Fruit fly (Drosophila melanogaster) whole organism, pupa: Measurements from ENCODE around the gene CG12538.

ENCODE experiments used
- CG10348 ChIP-seq: fragments of 200-800 bp; sonication (Bioruptor generic); IDR thresholded peaks from 2 replicates; pipeline ENCODE4 v1.3.6; 2022; ENCODE audit warnings: missing biosample characterization, missing genetic modification characterization
- CG12605 ChIP-seq: fragments of 200-800 bp; sonication (Bioruptor generic); IDR thresholded peaks from 2 replicates; pipeline ENCODE4 v1.3.6; 2022; ENCODE audit warnings: missing biosample characterization, missing genetic modification characterization
- CG13204 ChIP-seq: fragments of 200-800 bp; sonication (Bioruptor generic); optimal IDR thresholded peaks from 2 replicates; lab custom pipeline; 2018; ENCODE audit warnings: missing biosample characterization, mild to moderate bottlenecking, missing genetic modification characterization, moderate library complexity
- CG14655 ChIP-seq: fragments of 200-800 bp; sonication (Bioruptor generic); optimal IDR thresholded peaks from 3 replicates; lab custom pipeline; 2017; ENCODE audit warnings: mild to moderate bottlenecking, missing biosample characterization, missing genetic modification reagents, missing genetic modification characterization
- CG15710 ChIP-seq: fragments of 200-800 bp; sonication (Bioruptor generic); optimal IDR thresholded peaks from 2 replicates; lab custom pipeline; 2018; ENCODE audit warnings: missing biosample characterization, mild to moderate bottlenecking, missing genetic modification characterization, moderate library complexity
- CG17806 ChIP-seq: fragments of 200-800 bp; sonication (Bioruptor generic); optimal IDR thresholded peaks from 2 replicates; lab custom pipeline; 2018; ENCODE audit warnings: missing biosample characterization, mild to moderate bottlenecking, missing genetic modification characterization, moderate library complexity
- CG32121 ChIP-seq: fragments of 200-800 bp; sonication (Bioruptor generic); IDR thresholded peaks from 2 replicates; pipeline ENCODE4 v1.3.6; 2022; ENCODE audit warnings: missing biosample characterization, missing genetic modification characterization
- CG34367 ChIP-seq: fragments of 200-800 bp; sonication (Bioruptor generic); optimal IDR thresholded peaks from 2 replicates; lab custom pipeline; 2018; ENCODE audit warnings: missing biosample characterization, mild to moderate bottlenecking, missing genetic modification characterization
- CG4496 ChIP-seq: fragments of 200-800 bp; sonication (Bioruptor generic); IDR thresholded peaks from 3 replicates; pipeline ENCODE4 v1.3.6; 2022; ENCODE audit warnings: missing biosample characterization, missing genetic modification characterization
- CG8159 ChIP-seq: fragments of 200-800 bp; sonication (Bioruptor generic); optimal IDR thresholded peaks from 3 replicates; lab custom pipeline; 2018; ENCODE audit warnings: missing biosample characterization, mild to moderate bottlenecking, missing genetic modification characterization, moderate library complexity
- CG8301 ChIP-seq: fragments of 200-800 bp; sonication (Bioruptor generic); optimal IDR thresholded peaks from 2 replicates; lab custom pipeline; 2018; ENCODE audit warnings: missing biosample characterization, mild to moderate bottlenecking, missing genetic modification characterization
- CG9948 ChIP-seq: fragments of 200-800 bp; sonication (Bioruptor generic); optimal IDR thresholded peaks from 2 replicates; lab custom pipeline; 2018; ENCODE audit warnings: missing biosample characterization, mild to moderate bottlenecking, missing genetic modification characterization, moderate library complexity
- D1 ChIP-seq: fragments of 200-800 bp; sonication (Bioruptor generic); optimal IDR thresholded peaks from 2 replicates; lab custom pipeline; 2018; ENCODE audit warnings: missing biosample characterization, mild to moderate bottlenecking, missing genetic modification characterization, moderate library complexity
- EcR ChIP-seq: fragments of 200-800 bp; sonication (Bioruptor generic); optimal IDR thresholded peaks from 3 replicates; lab custom pipeline; 2019; ENCODE audit warnings: missing biosample characterization, missing genetic modification characterization, mild to moderate bottlenecking, moderate library complexity, missing genetic modification reagents
- Ets98B ChIP-seq: fragments of 200-800 bp; sonication (Bioruptor generic); IDR thresholded peaks from 2 replicates; pipeline ENCODE4 v1.3.6; 2022; ENCODE audit warnings: missing biosample characterization, missing genetic modification characterization
- Pif1A ChIP-seq: fragments of 200-800 bp; sonication (Bioruptor generic); optimal IDR thresholded peaks from 3 replicates; lab custom pipeline; 2016; ENCODE audit warnings: missing biosample characterization, missing genetic modification characterization
- Pif1B ChIP-seq: fragments of 200-800 bp; sonication (Bioruptor generic); optimal IDR thresholded peaks from 3 replicates; lab custom pipeline; 2016; ENCODE audit warnings: missing biosample characterization, missing genetic modification characterization
- Snoo ChIP-seq: fragments of 200-800 bp; sonication (Bioruptor generic); optimal IDR thresholded peaks from 3 replicates; lab custom pipeline; 2017; ENCODE audit warnings: missing biosample characterization, mild to moderate bottlenecking, missing genetic modification characterization, inconsistent platforms
- fd96Ca ChIP-seq: fragments of 200-800 bp; sonication (Bioruptor generic); IDR thresholded peaks from 3 replicates; pipeline ENCODE4 v1.3.6; 2022; ENCODE audit warnings: missing biosample characterization, missing genetic modification characterization
- gl ChIP-seq: fragments of 200-800 bp; sonication (Bioruptor generic); optimal IDR thresholded peaks from 2 replicates; lab custom pipeline; 2018; ENCODE audit warnings: missing biosample characterization, mild to moderate bottlenecking, missing genetic modification characterization
- rn ChIP-seq: fragments of 200-800 bp; sonication (Bioruptor generic); IDR thresholded peaks from 2 replicates; pipeline ENCODE4 v1.3.6; 2022; ENCODE audit warnings: missing biosample characterization, missing genetic modification characterization

CG12538 gene

dm6 chr3R:13509816-13510215 lies 13.5 kb downstream of the CG12538 start:
- TF ChIP-seq CG14655 (GFP tag; lab: Kevin White, UChicago) (no peak), CG15710 (tag; lab: Kevin White, UChicago) (no peak), EcR (no peak), CG17806 (tag; lab: Kevin White, UChicago) (no peak), D1 (no peak), Pif1B (GFP tag; lab: Kevin White, UChicago) (no peak), CG34367 (tag; lab: Kevin White, UChicago) (no peak), CG10348 (no peak), fd96Ca (no peak), CG9948 (tag; lab: Kevin White, UChicago) (no peak), Snoo (tag; lab: Kevin White, UChicago) (no peak), rn (GFP tag; lab: Robert Waterston, UW) (no peak), CG8301 (no peak), CG4496 (GFP tag; lab: Robert Waterston, UW) (no peak), CG13204 (no peak), Ets98B (GFP tag; lab: Robert Waterston, UW) (no peak), CG12605 (GFP tag; lab: Robert Waterston, UW) (no peak), CG8159 (tag; lab: Kevin White, UChicago) (no peak), Pif1A (GFP tag; lab: Kevin White, UChicago) (no peak), gl (tag; lab: Kevin White, UChicago) (no peak)

- TF ChIP-seq CG32121 (GFP tag; lab: Robert Waterston, UW), result no peak
- TF ChIP-seq CG12605 (GFP tag; lab: Robert Waterston, UW), result no peak
- TF ChIP-seq Snoo (tag; lab: Kevin White, UChicago), result no peak
- TF ChIP-seq CG4496 (GFP tag; lab: Robert Waterston, UW), result no peak
- TF ChIP-seq CG17806 (tag; lab: Kevin White, UChicago), result no peak
- TF ChIP-seq Pif1B (GFP tag; lab: Kevin White, UChicago), result no peak
- TF ChIP-seq CG14655 (GFP tag; lab: Kevin White, UChicago), result no peak
- TF ChIP-seq, all 21 proteins: peak for 0
Observed at dm6 chr3R:13482283-13482682, 41.1 kb downstream of the CG12538 start.
